Fruit fly (Drosophila melanogaster): Measurements from ENCODE around the gene Sirup.

dm6 chr2L:7957068-7957868 lies 41.4 kb upstream of the Sirup start:
- TF ChIP-seq ovo (GFP tag; optimal IDR thresholded peaks at IDR 0.05) (no peak), kay (GFP tag; ENCODE audit: borderline replicate concordance) (no peak), Hr96 (GFP tag; optimal IDR thresholded peaks at IDR 0.05) (no peak)
